Fruit fly (Drosophila melanogaster): ENCODE data around the gene Mco1.

- TF ChIP-seq achi (GFP tag; optimal IDR thresholded peaks at IDR 0.05) (peak; percentile 71), Met (GFP tag; optimal IDR thresholded peaks at IDR 0.05) (peak; percentile 70), CG6808 (GFP tag; optimal IDR thresholded peaks at IDR 0.05) (peak; percentile 45), eg (GFP tag; IDR thresholded peaks at IDR 0.05) (peak; percentile 82), Blimp-1 (GFP tag; optimal IDR thresholded peaks at IDR 0.05) (no peak), lz (GFP tag; optimal IDR thresholded peaks at IDR 0.05) (peak; percentile 50), CG8632 (GFP tag; optimal IDR thresholded peaks at IDR 0.05) (peak; percentile 48), CG4318 (GFP tag; optimal IDR thresholded peaks at IDR 0.05) (peak; percentile 48), Ets96B (tag; optimal IDR thresholded peaks at IDR 0.05) (peak; percentile 68)
Observed at dm6 chr2L:9447816-9448215, 31.4 kb downstream of the Mco1 start.
